Worm (Caenorhabditis elegans): Measurements from ENCODE around the gene K08E7.4.

DNA sequence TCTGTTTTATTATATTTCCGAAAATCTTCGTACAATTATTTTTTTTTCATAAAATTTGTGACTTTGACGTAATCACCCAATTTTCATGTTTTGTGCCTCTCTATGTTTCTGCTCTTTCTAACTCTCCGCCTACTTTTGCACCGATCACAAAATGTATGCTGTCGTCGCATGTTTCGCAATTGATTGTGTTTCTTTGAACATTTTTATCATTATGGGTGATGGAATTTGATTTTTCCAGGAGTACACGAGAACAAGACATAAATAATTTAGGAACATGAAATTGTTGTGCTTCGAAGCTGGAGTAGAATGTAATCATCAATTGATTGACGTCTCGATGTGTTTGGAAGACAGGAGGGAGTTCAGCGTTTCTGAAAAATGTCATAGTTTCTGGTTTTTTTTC is 30.0 kb upstream of the K08E7.4 start:
- no peak for TF ChIP-seq ama-1 (optimal IDR thresholded peaks at IDR 0.05)
- TF ChIP-seq ceh-13 (GFP tag; optimal IDR thresholded peaks at IDR 0.05) = no peak
- no peak for TF ChIP-seq flt-1 (GFP tag; IDR thresholded peaks at IDR 0.05)
